Worm (Caenorhabditis elegans): ENCODE measurements around the gene wee-1.3.

DNA sequence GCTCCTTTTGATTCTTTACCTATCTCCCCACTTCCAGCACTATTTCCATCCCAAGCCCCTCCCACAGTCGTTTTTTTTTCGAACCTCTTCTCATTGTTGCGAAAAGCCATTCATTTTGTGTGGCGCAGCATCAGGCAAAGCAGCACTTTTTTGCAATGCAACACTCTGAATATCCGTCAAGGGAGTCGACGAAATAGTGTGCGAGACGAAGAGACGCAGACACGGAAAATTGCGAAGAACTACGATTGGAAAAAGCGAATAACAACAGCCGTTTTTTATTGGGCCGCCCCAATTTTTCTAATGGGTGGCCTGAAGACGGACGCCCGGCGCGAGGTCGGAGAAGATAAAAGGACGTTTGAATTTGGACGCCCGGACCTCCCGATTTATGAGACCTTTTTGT, 13.6 kb upstream of the wee-1.3 start:
- no peak for TF ChIP-seq fkh-10 (GFP tag; optimal IDR thresholded peaks at IDR 0.05)
- TF ChIP-seq dve-1 (tag; optimal IDR thresholded peaks at IDR 0.05; ENCODE audit: insufficient read depth) = no peak
- TF ChIP-seq ZK546.5 (tag; optimal IDR thresholded peaks at IDR 0.05) = no peak
- no peak for TF ChIP-seq ama-1 (optimal IDR thresholded peaks at IDR 0.05)
- TF ChIP-seq mep-1 (tag; optimal IDR thresholded peaks at IDR 0.05) = no peak
- no peak for TF ChIP-seq lin-13 (GFP tag; optimal IDR thresholded peaks at IDR 0.05)
- TF ChIP-seq gei-8 (GFP tag; optimal IDR thresholded peaks at IDR 0.05) = no peak

All from whole organism, L4 larva.